Worm (Caenorhabditis elegans): ENCODE data around the gene C45B11.9.

ce11 chrV:11027740-11028139, 12.4 kb upstream of the C45B11.9 start:
- TF ChIP-seq C06A6.2 (GFP tag; conservative IDR thresholded peaks at IDR 0.05) (no peak), snpc-4 (GFP tag; optimal IDR thresholded peaks at IDR 0.05) (no peak), snpc-4 (tag; optimal IDR thresholded peaks at IDR 0.05) (no peak), aptf-3 (GFP tag; IDR thresholded peaks at IDR 0.05) (no peak)
